Fruit fly (Drosophila melanogaster) S2 (cell line): ENCODE measurements around the gene Pitslre.

Source experiments
- CG8478 ChIP-seq: fragments of >200 bp; optimal IDR thresholded peaks from 2 replicates; lab custom pipeline; 2018
- CTCF ChIP-seq, 2 experiments: fragments of >200 bp; optimal IDR thresholded peaks; 2 replicates each; lab custom pipeline; 2018

DNA sequence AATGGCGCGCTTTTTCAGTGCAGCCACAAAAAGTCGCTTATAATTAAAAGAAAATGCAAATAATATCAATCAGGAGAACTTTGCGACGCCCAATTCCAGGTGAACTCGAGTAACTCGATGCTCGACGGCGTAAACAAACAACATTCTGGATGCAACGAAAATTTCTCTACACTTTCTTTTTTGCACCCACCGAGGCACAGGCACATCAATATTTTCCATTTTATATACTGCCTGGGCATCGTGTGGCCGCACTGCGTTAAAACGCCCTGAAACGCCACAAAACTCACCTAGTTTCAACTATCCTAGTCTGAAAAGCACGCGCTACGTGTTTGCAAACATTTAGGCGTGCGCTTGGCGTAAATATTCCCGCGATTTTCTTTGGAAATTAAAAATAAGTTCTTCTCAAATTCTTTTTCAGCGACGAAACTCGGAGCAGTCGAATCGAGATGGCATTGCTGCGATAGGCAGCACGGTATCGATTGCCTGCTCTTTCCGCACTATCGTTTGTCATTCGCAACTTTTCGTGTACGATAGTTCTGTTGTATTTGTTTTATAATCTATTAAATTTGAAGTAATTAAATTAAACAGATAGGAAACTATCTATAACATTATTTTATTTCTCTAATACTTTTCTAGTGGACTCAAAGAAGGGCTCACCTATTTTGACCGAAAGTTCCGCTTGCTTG, 14.6 kb downstream of the Pitslre start, which contains the start of gene Pcif1:
- TF ChIP-seq CG8478 (lab: Kevin White, UChicago) (no peak), CTCF (optimal IDR thresholded peaks at IDR 0.05; lab: Kevin White, UChicago) (peak in 1 of 2 experiments; percentile 33)
